Worm (Caenorhabditis elegans): ENCODE data around the gene T16G1.3.

Gene T16G1.3

DNA sequence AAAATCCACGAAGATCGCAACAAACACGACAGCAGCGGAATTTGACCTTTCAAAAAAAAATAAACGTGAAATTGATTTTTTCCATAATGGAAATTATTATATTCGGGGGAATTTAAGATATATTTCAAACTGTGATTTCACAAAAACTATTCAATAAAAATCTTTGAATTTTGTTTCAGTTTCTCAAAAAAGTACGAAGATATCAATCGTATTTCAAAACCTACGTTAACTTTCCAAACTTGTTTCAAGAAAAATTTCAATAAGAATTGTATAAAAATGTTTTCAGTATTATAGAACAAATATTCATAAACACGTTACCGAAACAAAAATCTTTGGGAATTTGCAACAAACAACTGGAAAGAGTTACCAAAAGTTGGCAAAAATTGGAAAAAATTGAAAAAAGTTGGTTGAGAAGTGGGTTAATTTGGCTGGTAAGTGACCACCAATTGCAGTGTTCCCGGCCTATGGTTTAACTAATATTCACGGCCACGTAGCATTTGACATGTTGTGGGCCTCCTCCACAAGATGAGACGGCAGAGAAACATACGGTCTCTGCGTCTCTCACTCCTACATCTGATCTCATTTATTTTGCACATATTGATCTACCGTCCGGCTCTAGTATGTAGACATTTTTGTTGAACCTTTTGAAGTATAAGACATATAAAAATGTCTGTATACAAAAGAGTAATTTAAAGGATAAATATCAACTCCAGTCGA is 6.8 kb upstream of the T16G1.3 start, which contains the start of the genes T16G1.9 and T16G1.18:
Gene T16G1.9, minus strand, starts transcription at position 51 of the 717 bp plus-strand sequence.
Gene T16G1.18, plus strand, starts transcription at position 493 of the 717 bp plus-strand sequence.
- no peak for TF ChIP-seq ceh-16 (tag; optimal IDR thresholded peaks at IDR 0.05)
- TF ChIP-seq pha-4 (tag; optimal IDR thresholded peaks at IDR 0.05): peak; percentile 71
- TF ChIP-seq unc-39 (tag; optimal IDR thresholded peaks at IDR 0.05): no peak
- no peak for TF ChIP-seq nhr-77 (tag; optimal IDR thresholded peaks at IDR 0.05)
- no peak for TF ChIP-seq aly-2 (tag; optimal IDR thresholded peaks at IDR 0.05)
- peak; percentile 18 for TF ChIP-seq nhr-23 (tag; optimal IDR thresholded peaks at IDR 0.05)
- no peak for TF ChIP-seq sea-2 (GFP tag; optimal IDR thresholded peaks at IDR 0.05)
- no peak for TF ChIP-seq ceh-9 (tag; optimal IDR thresholded peaks at IDR 0.05)
- TF ChIP-seq zag-1 (tag; optimal IDR thresholded peaks at IDR 0.05): no peak
- TF ChIP-seq elt-1 (tag; optimal IDR thresholded peaks at IDR 0.05): no peak
- no peak for TF ChIP-seq jun-1 (tag; optimal IDR thresholded peaks at IDR 0.05)
- TF ChIP-seq lin-15B (tag; optimal IDR thresholded peaks at IDR 0.05): peak; percentile 58
- TF ChIP-seq fkh-2 (tag; optimal IDR thresholded peaks at IDR 0.05): no peak
- no peak for TF ChIP-seq ztf-11 (tag; optimal IDR thresholded peaks at IDR 0.05)
- TF ChIP-seq egl-27 (tag; optimal IDR thresholded peaks at IDR 0.05): no peak
- TF ChIP-seq daf-12 (tag; optimal IDR thresholded peaks at IDR 0.05): no peak
- no peak for TF ChIP-seq mml-1 (tag; optimal IDR thresholded peaks at IDR 0.05)
- TF ChIP-seq ama-1 (optimal IDR thresholded peaks at IDR 0.05): peak; percentile 72
- no peak for TF ChIP-seq nhr-28 (tag; optimal IDR thresholded peaks at IDR 0.05)
- TF ChIP-seq nhr-237 (tag; optimal IDR thresholded peaks at IDR 0.05): no peak
- peak; percentile 4 for TF ChIP-seq lin-39 (tag; optimal IDR thresholded peaks at IDR 0.05)
- TF ChIP-seq nhr-12 (tag; optimal IDR thresholded peaks at IDR 0.05): no peak
- TF ChIP-seq skn-1 (tag; optimal IDR thresholded peaks at IDR 0.05): no peak
- TF ChIP-seq nhr-25 (tag; optimal IDR thresholded peaks at IDR 0.05): peak; percentile 54
- TF ChIP-seq nfya-1 (tag; optimal IDR thresholded peaks at IDR 0.05; ENCODE audit: insufficient read depth): no peak
- no peak for TF ChIP-seq elt-3 (tag; optimal IDR thresholded peaks at IDR 0.05)
- no peak for TF ChIP-seq nhr-76 (tag; optimal IDR thresholded peaks at IDR 0.05)
- TF ChIP-seq nhr-43 (tag; optimal IDR thresholded peaks at IDR 0.05; ENCODE audit: poor library complexity, severe bottlenecking): peak; percentile 6
- no peak for TF ChIP-seq nhr-67 (tag; optimal IDR thresholded peaks at IDR 0.05)
- TF ChIP-seq fkh-10 (GFP tag; optimal IDR thresholded peaks at IDR 0.05): no peak
- peak; percentile 54 for TF ChIP-seq snpc-4 (tag; optimal IDR thresholded peaks at IDR 0.05)
- no peak for TF ChIP-seq ceh-28 (tag; optimal IDR thresholded peaks at IDR 0.05)
- TF ChIP-seq hmg-11 (tag; optimal IDR thresholded peaks at IDR 0.05): peak; percentile 42
- TF ChIP-seq fos-1 (tag; optimal IDR thresholded peaks at IDR 0.05): no peak
- TF ChIP-seq lsy-12 (tag; optimal IDR thresholded peaks at IDR 0.05): no peak
- no peak for TF ChIP-seq nhr-11 (tag; optimal IDR thresholded peaks at IDR 0.05)
- no peak for TF ChIP-seq egl-5 (tag; optimal IDR thresholded peaks at IDR 0.05)
- TF ChIP-seq unc-62 (GFP tag; optimal IDR thresholded peaks at IDR 0.05): no peak
- peak; percentile 22 for TF ChIP-seq pqm-1 (tag; optimal IDR thresholded peaks at IDR 0.05)
- TF ChIP-seq elt-2 (tag; optimal IDR thresholded peaks at IDR 0.05): peak; percentile 42
- TF ChIP-seq eor-1 (tag; optimal IDR thresholded peaks at IDR 0.05): no peak
- TF ChIP-seq R02D3.7 (tag; optimal IDR thresholded peaks at IDR 0.05): no peak
- TF ChIP-seq tbx-2 (tag; optimal IDR thresholded peaks at IDR 0.05): no peak
- no peak for TF ChIP-seq ZK546.5 (tag; optimal IDR thresholded peaks at IDR 0.05)
- no peak for TF ChIP-seq ztf-4 (tag; optimal IDR thresholded peaks at IDR 0.05)
- no peak for TF ChIP-seq mdl-1 (tag; optimal IDR thresholded peaks at IDR 0.05)
- TF ChIP-seq ceh-82 (tag; optimal IDR thresholded peaks at IDR 0.05): no peak

All from whole organism, L3 larva.